Fruit fly (Drosophila melanogaster): ENCODE data around the gene CG17224.

The CG17224 gene

dm6 chr2L:3009438-3009837 is 8.7 kb downstream of the CG17224 start:
- no peak for TF ChIP-seq usp (GFP tag; optimal IDR thresholded peaks at IDR 0.05)
- no peak for TF ChIP-seq Dfd (GFP tag; optimal IDR thresholded peaks at IDR 0.05)
- no peak for TF ChIP-seq Dif (GFP tag; optimal IDR thresholded peaks at IDR 0.05; ENCODE audit: partially characterized antibody)
- no peak for TF ChIP-seq GATAd (GFP tag; optimal IDR thresholded peaks at IDR 0.05)
- no peak for TF ChIP-seq fru (GFP tag; optimal IDR thresholded peaks at IDR 0.05)
- TF ChIP-seq Jra (GFP tag; optimal IDR thresholded peaks at IDR 0.05), result no peak
- no peak for TF ChIP-seq sage (GFP tag; optimal IDR thresholded peaks at IDR 0.05)
- TF ChIP-seq OdsH (GFP tag; optimal IDR thresholded peaks at IDR 0.05), result no peak
- TF ChIP-seq woc (GFP tag; optimal IDR thresholded peaks at IDR 0.05), result no peak
- TF ChIP-seq Hr83 (GFP tag; optimal IDR thresholded peaks at IDR 0.05; ENCODE audit: poor library complexity, severe bottlenecking), result no peak
- no peak for TF ChIP-seq psq (GFP tag; optimal IDR thresholded peaks at IDR 0.05)
- TF ChIP-seq dl (GFP tag; optimal IDR thresholded peaks at IDR 0.05; ENCODE audit: insufficient read depth in 1 of 2, partially characterized antibody in 2 of 2), result no peak
- no peak for TF ChIP-seq CG32264 (GFP tag; optimal IDR thresholded peaks at IDR 0.05)
- no peak for TF ChIP-seq Mio (GFP tag; optimal IDR thresholded peaks at IDR 0.05)
- TF ChIP-seq h (GFP tag; optimal IDR thresholded peaks at IDR 0.05), result no peak
- TF ChIP-seq dsf (GFP tag; optimal IDR thresholded peaks at IDR 0.05; ENCODE audit: borderline replicate concordance), result no peak
- no peak for TF ChIP-seq dmrt93B (GFP tag; optimal IDR thresholded peaks at IDR 0.05)

dm6 chr2L:3006925-3007426 is 11.1 kb downstream of the CG17224 start:
- TF ChIP-seq psq (GFP tag; optimal IDR thresholded peaks at IDR 0.05), result no peak
- TF ChIP-seq sv (GFP tag; optimal IDR thresholded peaks at IDR 0.05), result no peak
- TF ChIP-seq OdsH (GFP tag; optimal IDR thresholded peaks at IDR 0.05), result no peak
- TF ChIP-seq lola (GFP tag; optimal IDR thresholded peaks at IDR 0.05), result no peak
- no peak for TF ChIP-seq Jra (GFP tag; optimal IDR thresholded peaks at IDR 0.05)
- TF ChIP-seq HLH106 (tag; optimal IDR thresholded peaks at IDR 0.05), result no peak
- TF ChIP-seq Myc (optimal IDR thresholded peaks at IDR 0.05), result no peak
- no peak for TF ChIP-seq GATAd (GFP tag; optimal IDR thresholded peaks at IDR 0.05)
- no peak for TF ChIP-seq Hr83 (GFP tag; optimal IDR thresholded peaks at IDR 0.05; ENCODE audit: poor library complexity, severe bottlenecking)

- TF ChIP-seq dsf (GFP tag; optimal IDR thresholded peaks at IDR 0.05; ENCODE audit: borderline replicate concordance), result no peak
- no peak for TF ChIP-seq sage (GFP tag; optimal IDR thresholded peaks at IDR 0.05)
- no peak for TF ChIP-seq CrebA (GFP tag; optimal IDR thresholded peaks at IDR 0.05; ENCODE audit: borderline replicate concordance)
- no peak for TF ChIP-seq fru (GFP tag; optimal IDR thresholded peaks at IDR 0.05)
- no peak for TF ChIP-seq Jra (GFP tag; optimal IDR thresholded peaks at IDR 0.05)
- TF ChIP-seq Dfd (GFP tag; optimal IDR thresholded peaks at IDR 0.05), result no peak
- no peak for TF ChIP-seq pan (optimal IDR thresholded peaks at IDR 0.05)
Observed at dm6 chr2L:3006194-3006593, 11.9 kb downstream of the CG17224 start.

dm6 chr2L:3005483-3005882 is 12.6 kb downstream of the CG17224 start:
- TF ChIP-seq jim (GFP tag; optimal IDR thresholded peaks at IDR 0.05) (no peak), OdsH (GFP tag; optimal IDR thresholded peaks at IDR 0.05) (no peak), dsf (GFP tag; optimal IDR thresholded peaks at IDR 0.05; ENCODE audit: borderline replicate concordance) (no peak), dl (GFP tag; optimal IDR thresholded peaks at IDR 0.05; ENCODE audit: insufficient read depth in 1 of 2, partially characterized antibody in 2 of 2) (no peak), sage (GFP tag; optimal IDR thresholded peaks at IDR 0.05) (no peak), rgr (GFP tag; optimal IDR thresholded peaks at IDR 0.05) (no peak), woc (GFP tag; optimal IDR thresholded peaks at IDR 0.05) (no peak), CrebA (GFP tag; optimal IDR thresholded peaks at IDR 0.05; ENCODE audit: borderline replicate concordance) (no peak), psq (GFP tag; optimal IDR thresholded peaks at IDR 0.05) (no peak), Hr83 (GFP tag; optimal IDR thresholded peaks at IDR 0.05; ENCODE audit: poor library complexity, severe bottlenecking) (no peak), dmrt93B (GFP tag; optimal IDR thresholded peaks at IDR 0.05) (no peak), CG9705 (GFP tag; optimal IDR thresholded peaks at IDR 0.05) (no peak)

- TF ChIP-seq CG32264 (GFP tag; optimal IDR thresholded peaks at IDR 0.05) (no peak), GATAd (GFP tag; optimal IDR thresholded peaks at IDR 0.05) (no peak), br (GFP tag; optimal IDR thresholded peaks at IDR 0.05) (peak; percentile 63), Abd-B (GFP tag; optimal IDR thresholded peaks at IDR 0.05) (no peak), Hr78 (GFP tag; optimal IDR thresholded peaks at IDR 0.05) (no peak), HLH106 (tag; optimal IDR thresholded peaks at IDR 0.05) (peak; percentile 47), h (GFP tag; optimal IDR thresholded peaks at IDR 0.05) (peak; percentile 37), fru (GFP tag; optimal IDR thresholded peaks at IDR 0.05) (peak; percentile 62), woc (GFP tag; optimal IDR thresholded peaks at IDR 0.05) (peak; percentile 10), Dfd (GFP tag; optimal IDR thresholded peaks at IDR 0.05) (no peak), CG9705 (GFP tag; optimal IDR thresholded peaks at IDR 0.05) (no peak), psq (GFP tag; optimal IDR thresholded peaks at IDR 0.05) (peak; percentile 31), lola (GFP tag; optimal IDR thresholded peaks at IDR 0.05) (no peak), Dif (GFP tag; optimal IDR thresholded peaks at IDR 0.05; ENCODE audit: partially characterized antibody) (no peak), dmrt93B (GFP tag; optimal IDR thresholded peaks at IDR 0.05) (no peak), sv (GFP tag; optimal IDR thresholded peaks at IDR 0.05) (no peak), OdsH (GFP tag; optimal IDR thresholded peaks at IDR 0.05) (peak; percentile 2), usp (GFP tag; optimal IDR thresholded peaks at IDR 0.05) (no peak), Mio (GFP tag; optimal IDR thresholded peaks at IDR 0.05) (no peak), dsf (GFP tag; optimal IDR thresholded peaks at IDR 0.05; ENCODE audit: borderline replicate concordance) (no peak), rgr (GFP tag; optimal IDR thresholded peaks at IDR 0.05) (peak; percentile 31), sage (GFP tag; optimal IDR thresholded peaks at IDR 0.05) (no peak), jim (GFP tag; optimal IDR thresholded peaks at IDR 0.05) (no peak), Rel (GFP tag; optimal IDR thresholded peaks at IDR 0.05) (no peak), Rel (tag; optimal IDR thresholded peaks at IDR 0.05) (no peak), Jra (GFP tag; optimal IDR thresholded peaks at IDR 0.05) (no peak), brk (GFP tag; optimal IDR thresholded peaks at IDR 0.05) (no peak), Myc (optimal IDR thresholded peaks at IDR 0.05) (no peak), Hr83 (GFP tag; optimal IDR thresholded peaks at IDR 0.05; ENCODE audit: poor library complexity, severe bottlenecking) (no peak), Sp1 (GFP tag; optimal IDR thresholded peaks at IDR 0.05) (peak; percentile 36), N (GFP tag; optimal IDR thresholded peaks at IDR 0.05) (no peak), foxo (GFP tag; optimal IDR thresholded peaks at IDR 0.05) (peak in 1 of 2 experiments; percentile 64), CrebA (GFP tag; optimal IDR thresholded peaks at IDR 0.05; ENCODE audit: borderline replicate concordance) (no peak), pan (optimal IDR thresholded peaks at IDR 0.05) (no peak)
Observed at dm6 chr2L:3004601-3005000, 13.5 kb downstream of the CG17224 start.

All from whole organism, wandering third instar larva.